Worm (Caenorhabditis elegans): Measurements from ENCODE around the gene K07B1.7.
A peak's percentile ranks its signal among the peaks of the same experiment; 100 is the strongest.

ce11 chrV:9373473-9373872 lies 26.7 kb upstream of the K07B1.7 start, which contains the start of gene E02C12.8:
- TF ChIP-seq ztf-28 (GFP tag; IDR thresholded peaks at IDR 0.05) (no peak), let-526 (GFP tag; IDR thresholded peaks at IDR 0.05) (no peak), dpl-1 (GFP tag; optimal IDR thresholded peaks at IDR 0.05) (no peak), cebp-1 (GFP tag; IDR thresholded peaks at IDR 0.05) (peak; percentile 53; the same call in 1 of the 2 replicates), cebp-1 (tag; optimal IDR thresholded peaks at IDR 0.05) (no peak), dox-1 (GFP tag; IDR thresholded peaks at IDR 0.05) (no peak), madf-8 (GFP tag; conservative IDR thresholded peaks at IDR 0.05) (no peak), mxl-1 (tag; optimal IDR thresholded peaks at IDR 0.05) (no peak), F33H1.4 (GFP tag; IDR thresholded peaks at IDR 0.05) (no peak), madf-10 (tag; optimal IDR thresholded peaks at IDR 0.05) (no peak), unc-62 (GFP tag; optimal IDR thresholded peaks at IDR 0.05) (no peak), ztf-26 (tag; optimal IDR thresholded peaks at IDR 0.05) (no peak), nhr-90 (tag; optimal IDR thresholded peaks at IDR 0.05) (no peak)

Measured in whole organism, young adult.